Fruit fly (Drosophila melanogaster): ENCODE results near the gene Mnt.

The Mnt gene

DNA sequence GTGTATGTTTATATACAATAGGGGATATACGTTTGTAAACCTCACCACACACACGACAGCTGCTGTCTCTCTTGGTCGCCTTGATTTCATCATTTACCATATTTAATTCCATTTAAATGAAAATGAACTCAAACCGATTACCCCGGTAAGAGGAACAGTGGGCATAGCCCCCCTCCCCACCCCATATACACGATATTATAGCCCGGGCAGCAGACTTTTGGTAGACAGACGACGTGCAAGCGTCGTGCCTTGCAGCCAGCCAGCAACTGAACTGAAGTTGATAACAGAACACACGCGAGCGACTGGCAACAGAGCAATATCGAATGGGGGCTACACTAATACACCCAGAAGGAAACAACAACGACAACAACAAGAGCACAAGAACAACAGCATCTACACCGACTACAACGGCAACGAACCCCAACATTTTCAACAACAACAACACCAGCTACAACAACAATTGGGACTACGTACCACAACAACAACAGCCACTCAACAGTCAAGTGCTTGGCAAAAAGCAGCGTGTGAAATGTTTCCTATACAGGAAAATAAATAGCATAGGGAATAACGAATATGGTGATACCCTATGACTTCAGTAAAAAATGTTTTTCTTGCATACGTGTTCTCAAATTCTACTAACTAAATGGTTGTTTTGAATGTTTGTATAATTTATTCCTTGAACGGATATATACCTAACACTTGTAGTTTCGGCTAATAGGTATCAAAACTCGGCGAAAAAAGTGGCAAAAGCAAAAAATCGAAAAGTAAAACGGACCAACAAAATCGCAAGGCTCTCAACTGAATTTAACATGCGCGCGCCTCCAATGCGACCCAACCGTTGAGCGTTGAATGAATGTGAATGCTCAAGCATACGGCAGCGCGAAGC lies 71.6 kb downstream of the Mnt start (continued):
- TF ChIP-seq E2f1 (GFP tag; IDR thresholded peaks at IDR 0.05): peak; percentile 78
- TF ChIP-seq dmrt99B (tag; optimal IDR thresholded peaks at IDR 0.05): peak; percentile 87
- peak; percentile 78 for TF ChIP-seq CG12155 (GFP tag; optimal IDR thresholded peaks at IDR 0.05)
- no peak for TF ChIP-seq gfzf (GFP tag; optimal IDR thresholded peaks at IDR 0.05)
- peak; percentile 71 for TF ChIP-seq CG17829 (tag; optimal IDR thresholded peaks at IDR 0.05)
- TF ChIP-seq Spps (tag; optimal IDR thresholded peaks at IDR 0.05): peak; percentile 68
- TF ChIP-seq Dad (GFP tag; optimal IDR thresholded peaks at IDR 0.05): peak; percentile 64
- TF ChIP-seq Bdp1 (GFP tag; optimal IDR thresholded peaks at IDR 0.05): peak; percentile 63
- peak; percentile 70 for TF ChIP-seq CG4820 (GFP tag; optimal IDR thresholded peaks at IDR 0.05)
- TF ChIP-seq knrl (GFP tag; IDR thresholded peaks at IDR 0.05; ENCODE audit: partially characterized antibody): no peak
- TF ChIP-seq CG13894 (tag; optimal IDR thresholded peaks at IDR 0.05): peak; percentile 88
- TF ChIP-seq ci (GFP tag; IDR thresholded peaks at IDR 0.05): peak; percentile 73
- peak; percentile 87 for TF ChIP-seq CG10147 (GFP tag; optimal IDR thresholded peaks at IDR 0.05)
- peak; percentile 73 for TF ChIP-seq dm (GFP tag; optimal IDR thresholded peaks at IDR 0.05)
- peak; percentile 63; the same call in 2 of the 3 replicates for TF ChIP-seq CG3726 (GFP tag; IDR thresholded peaks at IDR 0.05)
- TF ChIP-seq abd-A (tag; optimal IDR thresholded peaks at IDR 0.05): peak; percentile 99
- TF ChIP-seq nau (GFP tag; optimal IDR thresholded peaks at IDR 0.05): peak; percentile 64
- TF ChIP-seq cg (GFP tag; optimal IDR thresholded peaks at IDR 0.05): peak; percentile 72
- peak; percentile 41; the same call in 1 of the 2 replicates for TF ChIP-seq dati (GFP tag; IDR thresholded peaks at IDR 0.05)
- peak; percentile 76 for TF ChIP-seq gsb (GFP tag; IDR thresholded peaks at IDR 0.05)
- peak; percentile 67 for TF ChIP-seq tap (tag; optimal IDR thresholded peaks at IDR 0.05)
- peak; percentile 55 for TF ChIP-seq Hand (GFP tag; optimal IDR thresholded peaks at IDR 0.05)
- TF ChIP-seq CG8290 (GFP tag; optimal IDR thresholded peaks at IDR 0.05): no peak
- peak in 1 of 2 experiments; percentile 95 for TF ChIP-seq CG8290 (tag; optimal IDR thresholded peaks at IDR 0.05)
- peak; percentile 71 for TF ChIP-seq zfh2 (GFP tag; optimal IDR thresholded peaks at IDR 0.05)
- TF ChIP-seq CG7963 (GFP tag; IDR thresholded peaks at IDR 0.05; ENCODE audit: partially characterized antibody): no peak
- TF ChIP-seq maf-S (GFP tag; optimal IDR thresholded peaks at IDR 0.05): peak; percentile 68
- peak; percentile 31 for TF ChIP-seq nerfin-1 (tag; optimal IDR thresholded peaks at IDR 0.05)
- TF ChIP-seq CG11247 (GFP tag; IDR thresholded peaks at IDR 0.05): peak; percentile 67
- TF ChIP-seq Kr (GFP tag; optimal IDR thresholded peaks at IDR 0.05): no peak
- TF ChIP-seq CG7556 (GFP tag; optimal IDR thresholded peaks at IDR 0.05): no peak
- TF ChIP-seq CG6765 (GFP tag; optimal IDR thresholded peaks at IDR 0.05): peak; percentile 38
- TF ChIP-seq CG6654 (GFP tag; optimal IDR thresholded peaks at IDR 0.05): peak; percentile 34
- peak; percentile 87 for TF ChIP-seq CoRest (tag; optimal IDR thresholded peaks at IDR 0.05)
- TF ChIP-seq CG15514 (GFP tag; optimal IDR thresholded peaks at IDR 0.05): peak; percentile 59
- TF ChIP-seq scrt (GFP tag; optimal IDR thresholded peaks at IDR 0.05): peak; percentile 72
- TF ChIP-seq tx (GFP tag; optimal IDR thresholded peaks at IDR 0.05): peak; percentile 82
- peak; percentile 55 for TF ChIP-seq CG15073 (GFP tag; optimal IDR thresholded peaks at IDR 0.05)
- TF ChIP-seq CG8281 (tag; optimal IDR thresholded peaks at IDR 0.05): peak; percentile 67
- peak; percentile 58 for TF ChIP-seq Hmx (GFP tag; optimal IDR thresholded peaks at IDR 0.05)
- peak; percentile 78 for TF ChIP-seq ind (GFP tag; optimal IDR thresholded peaks at IDR 0.05)
- TF ChIP-seq caup (GFP tag; optimal IDR thresholded peaks at IDR 0.05; ENCODE audit: severe bottlenecking): peak; percentile 64
- TF ChIP-seq twi (tag; optimal IDR thresholded peaks at IDR 0.05): peak; percentile 49
- no peak for TF ChIP-seq CG3065 (GFP tag; optimal IDR thresholded peaks at IDR 0.05)
- TF ChIP-seq gcm (GFP tag; optimal IDR thresholded peaks at IDR 0.05): peak; percentile 39
- TF ChIP-seq NC2α (GFP tag; optimal IDR thresholded peaks at IDR 0.05): peak; percentile 33
- TF ChIP-seq CG9797 (GFP tag; optimal IDR thresholded peaks at IDR 0.05): no peak
- no peak for TF ChIP-seq Doc3 (GFP tag; IDR thresholded peaks at IDR 0.05; ENCODE audit: partially characterized antibody)
